Worm (Caenorhabditis elegans) whole organism, L2 larva: ENCODE data around the gene srb-19.

ENCODE experiments used
- R02D3.7 ChIP-seq: fragments of 150-350 bp; optimal IDR thresholded peaks from 2 replicates; lab custom pipeline; 2014; ENCODE audit warnings: missing biosample characterization, missing genetic modification characterization
- aly-2 ChIP-seq: fragments of 150-350 bp; optimal IDR thresholded peaks from 2 replicates; lab custom pipeline; 2014; ENCODE audit warnings: missing biosample characterization, missing genetic modification characterization
- ama-1 ChIP-seq: fragments of 150-350 bp; optimal IDR thresholded peaks from 2 replicates; lab custom pipeline; 2018; ENCODE audit warnings: inconsistent platforms
- ceh-16 ChIP-seq: fragments of 150-350 bp; optimal IDR thresholded peaks from 2 replicates; lab custom pipeline; 2014; ENCODE audit warnings: missing biosample characterization, missing genetic modification characterization
- lsy-2 ChIP-seq, 2 experiments: fragments of 150-350 bp in 1 of 2; sonication (generic microtip) in 1 of 2; optimal IDR thresholded peaks; 2 replicates each; lab custom pipeline; 2014 to 2017; ENCODE audit warnings: missing biosample characterization in 2 of 2, missing genetic modification characterization in 2 of 2
- mdl-1 ChIP-seq, 2 experiments: fragments of 150-350 bp in 1 of 2; sonication (generic microtip) in 1 of 2; optimal IDR thresholded peaks; 2 replicates each; lab custom pipeline; 2017; ENCODE audit warnings: missing biosample characterization in 2 of 2, missing genetic modification characterization in 2 of 2
- nhr-11 ChIP-seq: fragments of 150-350 bp; optimal IDR thresholded peaks from 2 replicates; lab custom pipeline; 2014; ENCODE audit warnings: missing biosample characterization, missing genetic modification characterization
- snpc-4 ChIP-seq: fragments of 150-350 bp; optimal IDR thresholded peaks from 2 replicates; lab custom pipeline; 2014; ENCODE audit warnings: missing biosample characterization, missing genetic modification characterization
- ztf-4 ChIP-seq: fragments of 150-350 bp; optimal IDR thresholded peaks from 2 replicates; lab custom pipeline; 2014; ENCODE audit warnings: missing biosample characterization, missing genetic modification characterization

ce11 chrV:7545187-7545586 lies 25.2 kb upstream of the srb-19 start, which contains the start of the genes C54F6.19 and nhx-3:
- TF ChIP-seq snpc-4 (tag; lab: Kevin White, UChicago): no peak
- no peak for TF ChIP-seq R02D3.7 (tag; lab: Kevin White, UChicago)
- TF ChIP-seq ztf-4: no peak
- TF ChIP-seq ceh-16 (tag; lab: Kevin White, UChicago): no peak
- no peak for TF ChIP-seq mdl-1 (tag; optimal IDR thresholded peaks at IDR 0.05; lab: Kevin White, UChicago)
- no peak for TF ChIP-seq nhr-11 (tag; lab: Kevin White, UChicago)
- TF ChIP-seq ama-1 (lab: Kevin White, UChicago): no peak
- TF ChIP-seq aly-2 (tag; lab: Kevin White, UChicago): no peak
- TF ChIP-seq lsy-2 (tag; optimal IDR thresholded peaks at IDR 0.05; lab: Kevin White, UChicago): no peak
